Worm (Caenorhabditis elegans) whole organism, midembryonic: Measurements from ENCODE around the gene haf-3.
"Not testable (repeated sequence)": the region's sequence is repeated elsewhere in the genome, so short reads cannot be mapped to it uniquely, and the experiment has no call there.

Source experiments
- T22C8.4 ChIP-seq: fragments of 200-800 bp; sonication (Bioruptor generic); IDR thresholded peaks from 2 replicates; pipeline ENCODE4 v1.3.6; 2022; ENCODE audit warnings: missing genetic modification characterization, missing compliant biosample characterization
- cog-1 ChIP-seq: sonication (generic microtip); optimal IDR thresholded peaks from 2 replicates; lab custom pipeline; 2016; ENCODE audit warnings: missing genetic modification characterization, missing compliant biosample characterization
- flt-1 ChIP-seq: fragments of 200-800 bp; sonication (Bioruptor generic); IDR thresholded peaks from 2 replicates; pipeline ENCODE4 v1.3.6; 2022; ENCODE audit warnings: missing genetic modification characterization, missing compliant biosample characterization
- klf-2 ChIP-seq: fragments of 200-800 bp; sonication (Bioruptor generic); conservative IDR thresholded peaks from 2 replicates; pipeline ENCODE4 v1.3.6; 2022; ENCODE audit warnings: missing genetic modification reagents, missing genetic modification characterization, missing compliant biosample characterization
- med-1 ChIP-seq: sonication (generic microtip); optimal IDR thresholded peaks from 2 replicates; lab custom pipeline; 2017; ENCODE audit warnings: missing genetic modification characterization, mild to moderate bottlenecking, missing compliant biosample characterization, antibody characterized with exemption, missing genetic modification reagents; ENCODE audit not compliant: insufficient read depth
- ref-1 ChIP-seq: fragments of 200-800 bp; sonication (Bioruptor generic); conservative IDR thresholded peaks from 2 replicates; pipeline ENCODE4 v1.3.6; 2022; ENCODE audit warnings: missing genetic modification reagents, missing genetic modification characterization, missing compliant biosample characterization
- tab-1 ChIP-seq: fragments of 200-800 bp; sonication (Bioruptor generic); IDR thresholded peaks from 2 replicates; pipeline ENCODE4 v1.3.6; 2022; ENCODE audit warnings: missing genetic modification characterization, missing compliant biosample characterization
- ztf-23 ChIP-seq: fragments of 200-800 bp; sonication (Bioruptor generic); IDR thresholded peaks from 2 replicates; pipeline ENCODE4 v1.3.6; 2022; ENCODE audit warnings: missing genetic modification reagents, missing genetic modification characterization, missing compliant biosample characterization
- ztf-29 ChIP-seq: fragments of 200-800 bp; sonication (Bioruptor generic); IDR thresholded peaks from 2 replicates; pipeline ENCODE4 v1.3.6; 2022; ENCODE audit warnings: missing genetic modification reagents, missing genetic modification characterization, missing compliant biosample characterization

haf-3 gene

DNA sequence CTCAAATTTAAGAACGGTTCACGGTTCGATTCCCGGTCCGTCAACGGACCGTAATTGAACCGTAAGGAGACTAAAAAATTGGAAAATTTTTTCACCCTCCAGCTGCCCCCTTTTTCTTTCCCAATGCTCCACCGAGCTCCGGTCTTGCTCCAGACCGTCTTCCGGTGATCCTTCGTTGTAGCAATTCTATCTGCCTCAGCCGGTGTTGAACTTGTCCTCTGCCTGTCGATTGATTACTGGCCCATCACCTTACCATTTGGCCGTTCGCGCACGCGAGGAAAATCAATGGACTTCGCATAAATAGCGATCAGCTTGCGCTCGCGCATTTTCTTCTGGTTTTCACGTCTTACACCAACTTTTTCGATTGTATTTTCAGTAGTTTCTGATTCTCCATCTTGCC is 1.4 kb upstream of the haf-3 start:
- TF ChIP-seq ref-1 (GFP tag; lab: Robert Waterston, UW) = 0 out of 2 replicates have a peak, but pooled peaks have one; percentile 11
- TF ChIP-seq ztf-23 (GFP tag; lab: Robert Waterston, UW) = 0 out of 2 replicates have a peak, but pooled peaks have one; percentile 57
- TF ChIP-seq flt-1 = peak; percentile 39; the same call in 1 of the 2 replicates
- peak; percentile 22; the same call in 1 of the 2 replicates for TF ChIP-seq T22C8.4
- TF ChIP-seq tab-1 (GFP tag; lab: Robert Waterston, UW) = peak; percentile 75

DNA sequence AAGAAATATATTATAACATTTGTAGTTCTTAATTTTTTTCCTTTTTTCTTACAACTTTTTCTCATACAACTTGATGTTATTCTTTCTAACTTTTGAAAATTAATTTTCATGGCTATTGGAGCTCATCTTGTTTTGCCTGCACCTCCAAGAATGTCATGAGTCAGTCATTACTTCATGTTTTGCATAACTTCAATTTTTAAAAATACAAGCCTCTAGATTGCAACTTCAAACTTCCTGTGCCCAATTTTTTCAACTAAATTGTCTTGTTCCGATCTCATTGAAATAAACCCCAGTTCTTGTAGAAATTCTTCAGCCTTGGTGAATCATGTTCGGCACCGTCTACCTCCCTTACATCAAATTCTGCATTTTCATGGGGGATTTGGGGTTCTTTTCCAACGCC is 7.5 kb downstream of the haf-3 start, which contains the start of gene str-9:
TSS of gene str-9 (plus strand) at position 301 of the 400 bp plus-strand sequence.
- TF ChIP-seq tab-1 (GFP tag; lab: Robert Waterston, UW) = no peak
- TF ChIP-seq ztf-29 (GFP tag; lab: Robert Waterston, UW) = no peak
- no peak for TF ChIP-seq klf-2 (GFP tag; lab: Robert Waterston, UW)
- no peak for TF ChIP-seq cog-1
- TF ChIP-seq flt-1 = no peak
- no peak for TF ChIP-seq ref-1 (GFP tag; lab: Robert Waterston, UW)
- TF ChIP-seq med-1 = no peak
- TF ChIP-seq T22C8.4 = no peak
- TF ChIP-seq ztf-23 (GFP tag; lab: Robert Waterston, UW) = no peak

ce11 chrV:15757645-15758044 is 8.3 kb downstream of the haf-3 start:
- TF ChIP-seq klf-2 (GFP tag; lab: Robert Waterston, UW) = no peak
- no peak for TF ChIP-seq T22C8.4
- no peak for TF ChIP-seq med-1
- no peak for TF ChIP-seq ztf-23 (GFP tag; lab: Robert Waterston, UW)
- no peak for TF ChIP-seq ref-1 (GFP tag; lab: Robert Waterston, UW)
- no peak for TF ChIP-seq ztf-29 (GFP tag; lab: Robert Waterston, UW)
- no peak for TF ChIP-seq tab-1 (GFP tag; lab: Robert Waterston, UW)
- TF ChIP-seq flt-1 = no peak
- TF ChIP-seq cog-1 = no peak

ce11 chrV:15754731-15755130 is 11.2 kb downstream of the haf-3 start, which contains the start of gene str-8:
TSS of gene str-8 (plus strand) at chrV:15755031.
- not testable (repeated sequence) for TF ChIP-seq ztf-23 (GFP tag; lab: Robert Waterston, UW); med-1; T22C8.4

- not testable (repeated sequence) for TF ChIP-seq klf-2 (GFP tag; lab: Robert Waterston, UW); med-1; flt-1
Observed at ce11 chrV:15752941-15753340, 13.0 kb downstream of the haf-3 start, which contains the start of gene str-5. TSS of gene str-5 (plus strand) at chrV:15753241.

DNA sequence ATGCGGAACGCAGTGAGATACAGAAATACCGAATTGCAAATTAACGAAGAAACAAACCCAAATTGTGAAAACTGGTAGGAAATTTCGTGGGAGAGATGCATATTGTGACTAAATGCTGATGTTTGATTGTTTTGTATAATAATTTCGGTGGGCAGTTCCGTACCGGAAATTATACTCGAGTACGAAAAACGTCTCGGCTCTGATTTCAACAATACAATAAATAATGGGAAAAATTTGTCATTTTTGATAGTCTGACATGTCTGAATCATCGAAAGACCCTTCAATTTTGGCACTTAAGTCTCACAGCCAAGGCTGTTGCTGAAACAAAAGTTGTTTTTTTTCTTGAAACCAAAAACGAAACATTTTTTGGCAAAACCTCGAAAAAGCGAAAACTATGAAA is 13.9 kb downstream of the haf-3 start, which contains the start of gene str-43:
TSS of gene str-43 (minus strand) at position 101 of the 400 bp plus-strand sequence.
- TF ChIP-seq ztf-23 (GFP tag; lab: Robert Waterston, UW) (no peak), tab-1 (GFP tag; lab: Robert Waterston, UW) (no peak), ref-1 (GFP tag; lab: Robert Waterston, UW) (no peak), T22C8.4 (no peak), cog-1 (no peak), med-1 (no peak), ztf-29 (GFP tag; lab: Robert Waterston, UW) (no peak), klf-2 (GFP tag; lab: Robert Waterston, UW) (no peak), flt-1 (no peak)

DNA sequence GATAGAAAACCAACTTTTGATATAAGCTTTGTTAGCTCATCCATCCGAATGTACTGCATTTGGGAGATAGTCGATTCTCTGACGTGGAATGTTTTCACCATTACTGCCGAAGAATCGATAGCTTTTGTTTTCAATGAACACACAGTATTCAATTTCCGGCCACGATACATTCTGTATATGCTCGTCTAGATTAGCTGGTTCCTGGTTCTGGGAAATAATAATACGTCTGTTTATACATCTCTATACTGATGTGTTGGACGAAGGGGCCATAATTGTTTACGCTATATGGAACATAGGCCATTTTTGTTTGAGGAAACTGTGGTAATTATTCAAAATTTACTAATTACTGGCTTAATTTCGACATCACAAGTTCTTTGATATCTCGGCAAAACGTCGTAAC is 15.8 kb downstream of the haf-3 start, which contains the start of gene str-6:
TSS of gene str-6 (minus strand) at position 101 of the 400 bp plus-strand sequence.
- TF ChIP-seq T22C8.4 (no peak), cog-1 (no peak), ref-1 (GFP tag; lab: Robert Waterston, UW) (no peak), klf-2 (GFP tag; lab: Robert Waterston, UW) (no peak), ztf-29 (GFP tag; lab: Robert Waterston, UW) (no peak), flt-1 (no peak), med-1 (no peak), ztf-23 (GFP tag; lab: Robert Waterston, UW) (no peak), tab-1 (GFP tag; lab: Robert Waterston, UW) (no peak)

DNA sequence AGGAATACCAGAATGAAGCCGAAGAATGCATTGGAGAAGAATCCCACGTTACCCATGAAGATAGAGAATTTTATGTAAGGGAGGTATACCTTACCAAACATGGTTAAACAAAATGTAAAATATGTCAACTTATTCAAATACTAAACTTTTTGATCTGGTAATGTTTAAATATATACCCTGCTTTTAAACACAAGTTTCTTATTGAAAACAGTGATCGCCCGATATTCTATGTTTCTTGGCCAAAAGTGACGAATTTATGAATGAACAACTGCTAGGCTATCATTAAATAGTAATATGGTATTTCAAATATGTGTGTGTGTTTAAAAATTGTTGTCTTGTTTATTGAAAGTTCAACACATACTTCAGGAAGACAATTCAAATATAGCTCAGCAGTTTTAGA is 17.6 kb downstream of the haf-3 start, which contains the start of gene T23D5.8:
TSS of gene T23D5.8 (minus strand) at position 101 of the 400 bp plus-strand sequence.
- not testable (repeated sequence) for TF ChIP-seq cog-1; T22C8.4; ztf-29 (GFP tag; lab: Robert Waterston, UW)

- TF ChIP-seq cog-1, flt-1, med-1: not testable (repeated sequence)
Observed at ce11 chrV:15744366-15744765, 21.6 kb downstream of the haf-3 start, which contains the start of gene str-19. TSS of gene str-19 (minus strand) at chrV:15744466.

- no peak for TF ChIP-seq klf-2 (GFP tag; lab: Robert Waterston, UW)
- TF ChIP-seq ref-1 (GFP tag; lab: Robert Waterston, UW) = no peak
- no peak for TF ChIP-seq ztf-23 (GFP tag; lab: Robert Waterston, UW)
Observed at ce11 chrV:15741851-15742250, 24.1 kb downstream of the haf-3 start, which contains the start of gene str-18. TSS of gene str-18 (minus strand) at chrV:15741951.

DNA sequence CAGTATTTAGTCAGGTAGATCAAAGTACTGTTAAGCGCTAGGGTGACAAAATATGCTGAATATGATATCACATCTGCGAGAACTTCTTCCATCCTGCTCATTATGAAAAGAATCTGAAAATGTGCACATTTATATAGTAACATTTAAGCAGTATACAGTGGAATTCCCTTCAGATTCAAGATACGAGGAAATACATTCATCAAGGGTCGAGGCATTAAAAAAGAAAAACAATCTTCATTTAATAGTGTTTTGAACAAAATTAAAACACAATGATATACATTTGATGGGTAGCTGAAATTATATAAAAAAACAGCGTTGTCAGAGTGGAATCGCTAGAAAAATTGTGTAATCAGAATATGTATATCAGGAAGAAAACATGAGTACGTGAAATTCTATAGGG is 30.3 kb downstream of the haf-3 start, which contains the start of gene str-27:
TSS of gene str-27 (minus strand) at position 101 of the 400 bp plus-strand sequence.
- TF ChIP-seq med-1 = no peak
- TF ChIP-seq cog-1 = no peak
- no peak for TF ChIP-seq flt-1
- TF ChIP-seq ztf-23 (GFP tag; lab: Robert Waterston, UW) = no peak
- TF ChIP-seq tab-1 (GFP tag; lab: Robert Waterston, UW) = no peak
